Worm (Caenorhabditis elegans) whole organism, L4 larva: Measurements from ENCODE around the gene C10C5.7.

ENCODE experiments used
- F10B5.3 ChIP-seq: sonication (generic microtip); optimal IDR thresholded peaks from 2 replicates; lab custom pipeline; 2016; ENCODE audit warnings: mild to moderate bottlenecking, missing genetic modification characterization, missing compliant biosample characterization
- T26A8.4 ChIP-seq: fragments of 200-800 bp; sonication (Bioruptor generic); IDR thresholded peaks from 2 replicates; pipeline ENCODE4 v1.3.6; 2022; ENCODE audit warnings: missing genetic modification characterization, missing compliant biosample characterization
- Y5F2A.4 ChIP-seq: fragments of 200-800 bp; sonication (Bioruptor generic); optimal IDR thresholded peaks from 2 replicates; lab custom pipeline; 2018; ENCODE audit warnings: mild to moderate bottlenecking, missing genetic modification characterization, missing compliant biosample characterization
- ZK546.5 ChIP-seq, 2 experiments: sonication (generic microtip); optimal IDR thresholded peaks; 2 replicates each; lab custom pipeline; 2017; ENCODE audit warnings: missing biosample characterization in 2 of 2, missing genetic modification characterization in 2 of 2
- ama-1 ChIP-seq: fragments of 150-350 bp; optimal IDR thresholded peaks from 2 replicates; lab custom pipeline; 2014; ENCODE audit warnings: inconsistent platforms, mixed read lengths
- ceh-20 ChIP-seq: fragments of 200-800 bp; sonication (Bioruptor generic); IDR thresholded peaks from 2 replicates; pipeline ENCODE4 v1.3.6; 2022; ENCODE audit warnings: missing genetic modification reagents, missing genetic modification characterization, missing compliant biosample characterization
- ceh-62 ChIP-seq: sonication (generic microtip); optimal IDR thresholded peaks from 2 replicates; lab custom pipeline; 2017; ENCODE audit warnings: missing biosample characterization, missing genetic modification characterization
- cey-2 ChIP-seq: sonication (generic microtip); optimal IDR thresholded peaks from 3 replicates; lab custom pipeline; 2017; ENCODE audit warnings: missing genetic modification characterization, mild to moderate bottlenecking, missing compliant biosample characterization, antibody characterized with exemption, borderline replicate concordance; ENCODE audit not compliant: insufficient read depth
- daf-19 ChIP-seq: fragments of 200-800 bp; sonication (Bioruptor generic); conservative IDR thresholded peaks from 2 replicates; pipeline ENCODE4 v1.3.6; 2022; ENCODE audit warnings: missing genetic modification characterization, missing compliant biosample characterization
- dmd-8 ChIP-seq: fragments of 200-800 bp; sonication (Bioruptor generic); IDR thresholded peaks from 2 replicates; pipeline ENCODE4 v1.3.6; 2022; ENCODE audit warnings: missing genetic modification characterization, missing compliant biosample characterization
- duxl-1 ChIP-seq: sonication (generic microtip); optimal IDR thresholded peaks from 2 replicates; lab custom pipeline; 2016; ENCODE audit warnings: mild to moderate bottlenecking, missing genetic modification characterization, moderate library complexity, missing compliant biosample characterization; ENCODE audit not compliant: poor library complexity
- egl-43 ChIP-seq: fragments of 200-800 bp; sonication (Bioruptor generic); IDR thresholded peaks from 2 replicates; pipeline ENCODE4 v1.3.6; 2022; ENCODE audit warnings: missing genetic modification reagents, missing genetic modification characterization, missing compliant biosample characterization
- fkh-10 ChIP-seq: fragments of 150-350 bp; optimal IDR thresholded peaks from 2 replicates; lab custom pipeline; 2014; ENCODE audit warnings: missing biosample characterization, missing genetic modification reagents, missing genetic modification characterization
- gei-8 ChIP-seq: fragments of 200-800 bp; sonication (Bioruptor generic); optimal IDR thresholded peaks from 2 replicates; lab custom pipeline; 2018; ENCODE audit warnings: mild to moderate bottlenecking, missing genetic modification characterization, missing compliant biosample characterization
- hif-1 ChIP-seq, 2 experiments: sonication (generic microtip); optimal IDR thresholded peaks; 2 replicates each; lab custom pipeline; 2016 to 2017; ENCODE audit warnings: missing compliant biosample characterization in 2 of 2, missing genetic modification characterization in 2 of 2, missing genetic modification reagents in 2 of 2, missing genotype in 2 of 2, mild to moderate bottlenecking in 1 of 2
- hlh-11 ChIP-seq: fragments of 200-800 bp; sonication (Bioruptor generic); optimal IDR thresholded peaks from 2 replicates; lab custom pipeline; 2018; ENCODE audit warnings: mild to moderate bottlenecking, missing genetic modification characterization, missing compliant biosample characterization
- hlh-30 ChIP-seq: sonication (generic microtip); optimal IDR thresholded peaks from 2 replicates; lab custom pipeline; 2017; ENCODE audit warnings: antibody characterized with exemption, mild to moderate bottlenecking, missing genetic modification characterization, missing compliant biosample characterization; ENCODE audit not compliant: insufficient read depth
- hmg-1.1 ChIP-seq: fragments of 200-800 bp; sonication (Bioruptor generic); IDR thresholded peaks from 2 replicates; pipeline ENCODE4 v1.3.6; 2022; ENCODE audit warnings: missing genetic modification reagents, missing genetic modification characterization, missing compliant biosample characterization
- jun-1 ChIP-seq: fragments of 150-350 bp; optimal IDR thresholded peaks from 2 replicates; lab custom pipeline; 2014; ENCODE audit warnings: missing biosample characterization, missing genetic modification reagents, missing genetic modification characterization
- lim-7 ChIP-seq: fragments of 200-800 bp; sonication (Bioruptor generic); IDR thresholded peaks from 2 replicates; pipeline ENCODE4 v1.3.6; 2022; ENCODE audit warnings: missing genetic modification characterization, missing compliant biosample characterization
- lin-1 ChIP-seq: fragments of 200-800 bp; sonication (Bioruptor generic); IDR thresholded peaks from 2 replicates; pipeline ENCODE4 v1.3.6; 2022; ENCODE audit warnings: missing genetic modification reagents, missing genetic modification characterization, missing compliant biosample characterization
- lin-15B ChIP-seq: fragments of 150-350 bp; sonication (generic microtip); optimal IDR thresholded peaks from 3 replicates; lab custom pipeline; 2014; ENCODE audit warnings: missing biosample characterization, missing genetic modification characterization
- lin-29 ChIP-seq: fragments of 200-800 bp; sonication (Bioruptor generic); IDR thresholded peaks from 2 replicates; pipeline ENCODE4 v1.3.6; 2022; ENCODE audit warnings: missing genetic modification reagents, missing genetic modification characterization, missing compliant biosample characterization
- lin-38 ChIP-seq: fragments of 200-800 bp; sonication (Bioruptor generic); IDR thresholded peaks from 2 replicates; pipeline ENCODE4 v1.3.6; 2022; ENCODE audit warnings: missing genetic modification reagents, missing genetic modification characterization, missing compliant biosample characterization
- lin-39 ChIP-seq: fragments of 150-350 bp; optimal IDR thresholded peaks from 2 replicates; lab custom pipeline; 2014; ENCODE audit warnings: missing biosample characterization, missing genetic modification reagents, missing genetic modification characterization
- lir-3 ChIP-seq: sonication (generic microtip); optimal IDR thresholded peaks from 2 replicates; lab custom pipeline; 2016; ENCODE audit warnings: mild to moderate bottlenecking, missing genetic modification characterization, missing compliant biosample characterization
- lsy-2 ChIP-seq, 2 experiments: fragments of 150-350 bp in 1 of 2; sonication (generic microtip) in 1 of 2; optimal IDR thresholded peaks; 2 replicates each; lab custom pipeline; 2014 to 2017; ENCODE audit warnings: missing biosample characterization in 2 of 2, missing genetic modification characterization in 2 of 2
- madf-9 ChIP-seq: fragments of 200-800 bp; sonication (Bioruptor generic); conservative IDR thresholded peaks from 2 replicates; pipeline ENCODE4 v1.3.6; 2022; ENCODE audit warnings: missing genetic modification reagents, missing genetic modification characterization, missing compliant biosample characterization
- mdl-1 ChIP-seq, 2 experiments: fragments of 150-350 bp in 1 of 2; sonication (generic microtip) in 1 of 2; optimal IDR thresholded peaks; 2 replicates each; lab custom pipeline; 2014 to 2017; ENCODE audit warnings: missing biosample characterization in 2 of 2, missing genetic modification characterization in 2 of 2
- mep-1 ChIP-seq: fragments of 150-350 bp; sonication (generic microtip); optimal IDR thresholded peaks from 3 replicates; lab custom pipeline; 2014; ENCODE audit warnings: missing biosample characterization, missing genetic modification characterization
- nhr-102 ChIP-seq: sonication (generic microtip); optimal IDR thresholded peaks from 2 replicates; lab custom pipeline; 2016; ENCODE audit warnings: mild to moderate bottlenecking, missing genetic modification characterization, moderate library complexity, missing compliant biosample characterization
- nhr-237 ChIP-seq: sonication (generic microtip); optimal IDR thresholded peaks from 2 replicates; lab custom pipeline; 2017; ENCODE audit warnings: missing biosample characterization, missing genetic modification characterization
- nhr-25 ChIP-seq: sonication (generic microtip); optimal IDR thresholded peaks from 2 replicates; lab custom pipeline; 2017; ENCODE audit warnings: missing genetic modification characterization, mild to moderate bottlenecking, missing compliant biosample characterization, antibody characterized with exemption, moderate library complexity, borderline replicate concordance; ENCODE audit not compliant: insufficient read depth
- nhr-41 ChIP-seq: fragments of 200-800 bp; sonication (Bioruptor generic); IDR thresholded peaks from 2 replicates; pipeline ENCODE4 v1.3.6; 2022; ENCODE audit warnings: missing genetic modification reagents, missing genetic modification characterization, missing compliant biosample characterization
- nhr-77 ChIP-seq: fragments of 150-350 bp; optimal IDR thresholded peaks from 2 replicates; lab custom pipeline; 2014; ENCODE audit warnings: missing biosample characterization, missing genetic modification characterization
- pha-4 ChIP-seq, 2 experiments: fragments of 150-350 bp in 1 of 2; fragments of 200-800 bp in 1 of 2; sonication (Bioruptor generic) in 1 of 2; IDR thresholded peaks in 1 of 2; optimal IDR thresholded peaks in 1 of 2; 2 replicates each; pipeline versions ENCODE4 v1.3.6 to Lab custom; 2014 to 2022; ENCODE audit warnings: missing genetic modification characterization in 2 of 2, missing genetic modification reagents in 2 of 2, missing biosample characterization in 1 of 2, missing compliant biosample characterization in 1 of 2
- pqm-1 ChIP-seq: sonication (generic microtip); optimal IDR thresholded peaks from 2 replicates; lab custom pipeline; 2017; ENCODE audit warnings: missing biosample characterization, missing genetic modification characterization
- rbr-2 ChIP-seq: sonication (generic microtip); optimal IDR thresholded peaks from 2 replicates; lab custom pipeline; 2016; ENCODE audit warnings: missing genotype, missing genetic modification characterization, missing compliant biosample characterization
- saeg-2 ChIP-seq: fragments of 200-800 bp; sonication (Bioruptor generic); IDR thresholded peaks from 2 replicates; pipeline ENCODE4 v1.3.6; 2022; ENCODE audit warnings: missing genetic modification reagents, missing genetic modification characterization, missing compliant biosample characterization
- snpc-4 ChIP-seq: fragments of 150-350 bp; optimal IDR thresholded peaks from 2 replicates; lab custom pipeline; 2014; ENCODE audit warnings: missing biosample characterization, missing genetic modification characterization
- tra-1 ChIP-seq: fragments of 200-800 bp; sonication (Bioruptor generic); IDR thresholded peaks from 2 replicates; pipeline ENCODE4 v1.3.6; 2022; ENCODE audit warnings: missing genetic modification reagents, missing genetic modification characterization, missing compliant biosample characterization
- unc-39 ChIP-seq: sonication (generic microtip); optimal IDR thresholded peaks from 2 replicates; lab custom pipeline; 2017; ENCODE audit warnings: missing biosample characterization, missing genetic modification characterization
- unc-62 ChIP-seq, 3 experiments: fragments of 150-350 bp in 1 of 3; sonication (generic microtip); optimal IDR thresholded peaks in 2 of 3; peaks in 1 of 3; 1 replicate in 1 of 3; 2 replicates in 2 of 3; lab custom pipeline; 2014 to 2017; ENCODE audit warnings: missing biosample characterization in 3 of 3, missing genetic modification characterization in 3 of 3, missing genetic modification reagents in 3 of 3, missing genotype in 1 of 3
- zag-1 ChIP-seq: fragments of 150-350 bp; optimal IDR thresholded peaks from 2 replicates; lab custom pipeline; 2014; ENCODE audit warnings: missing biosample characterization, missing genetic modification characterization
- zfp-2 ChIP-seq: sonication (generic microtip); optimal IDR thresholded peaks from 2 replicates; lab custom pipeline; 2016; ENCODE audit warnings: mild to moderate bottlenecking, missing genetic modification characterization, missing compliant biosample characterization
- zfp-3 ChIP-seq: fragments of 200-800 bp; sonication (Bioruptor generic); conservative IDR thresholded peaks from 2 replicates; pipeline ENCODE4 v1.3.6; 2022; ENCODE audit warnings: missing genetic modification reagents, missing genetic modification characterization, missing compliant biosample characterization
- zip-2 ChIP-seq: fragments of 150-350 bp; optimal IDR thresholded peaks from 2 replicates; lab custom pipeline; 2014; ENCODE audit warnings: missing biosample characterization, missing genetic modification characterization
- ztf-11 ChIP-seq: fragments of 150-350 bp; optimal IDR thresholded peaks from 2 replicates; lab custom pipeline; 2014; ENCODE audit warnings: missing biosample characterization, missing genetic modification characterization
- ztf-7 ChIP-seq: fragments of 150-350 bp; optimal IDR thresholded peaks from 2 replicates; lab custom pipeline; 2014; ENCODE audit warnings: missing biosample characterization, missing genetic modification characterization

C10C5.7 gene

ce11 chrIV:9335552-9336251 is 49.2 kb upstream of the C10C5.7 start, which contains the start of the genes coa-4 and T20D3.14 (continued):
- TF ChIP-seq zag-1 (tag; lab: Kevin White, UChicago) (no peak), F10B5.3 (tag; lab: Kevin White, UChicago) (no peak), nhr-25 (tag; lab: Kevin White, UChicago) (no peak), hmg-1.1 (GFP tag; lab: Robert Waterston, UW) (0 out of 2 replicates have a peak, but pooled peaks have one; percentile 40), rbr-2 (no peak), zfp-3 (GFP tag; lab: Robert Waterston, UW) (no peak), mdl-1 (tag; optimal IDR thresholded peaks at IDR 0.05; lab: Kevin White, UChicago) (no peak), madf-9 (GFP tag; lab: Robert Waterston, UW) (no peak), ama-1 (lab: Kevin White, UChicago) (no peak), lim-7 (no peak), saeg-2 (GFP tag; lab: Robert Waterston, UW) (no peak), zip-2 (tag; lab: Kevin White, UChicago) (no peak), ceh-62 (tag; lab: Kevin White, UChicago) (no peak), snpc-4 (no peak), ceh-20 (GFP tag; lab: Robert Waterston, UW) (0 out of 2 replicates have a peak, but pooled peaks have one; percentile 8), ZK546.5 (tag; optimal IDR thresholded peaks at IDR 0.05; lab: Kevin White, UChicago) (no peak), zfp-2 (tag; lab: Kevin White, UChicago) (no peak), nhr-41 (GFP tag; lab: Robert Waterston, UW) (no peak), Y5F2A.4 (no peak), ztf-7 (tag; lab: Kevin White, UChicago) (no peak), gei-8 (no peak), hlh-11 (tag; lab: Kevin White, UChicago) (peak; percentile 64), lin-15B (no peak), nhr-102 (tag; lab: Kevin White, UChicago) (no peak), pha-4 (GFP tag; IDR thresholded peaks at IDR 0.05; lab: Robert Waterston, UW) (no peak), pha-4 (tag; optimal IDR thresholded peaks at IDR 0.05; lab: Kevin White, UChicago) (peak; percentile 40), ztf-11 (tag; lab: Kevin White, UChicago) (no peak), lin-1 (GFP tag; lab: Robert Waterston, UW) (peak; percentile 49; the same call in 1 of the 2 replicates), mep-1 (tag; lab: Kevin White, UChicago) (peak; percentile 55), lir-3 (no peak), nhr-237 (no peak), tra-1 (GFP tag; lab: Robert Waterston, UW) (no peak), egl-43 (no peak), T26A8.4 (no peak), lsy-2 (tag; optimal IDR thresholded peaks at IDR 0.05; lab: Kevin White, UChicago) (peak in 1 of 2 experiments; percentile 57), lin-39 (tag; lab: Kevin White, UChicago) (no peak), dmd-8 (GFP tag; lab: Robert Waterston, UW) (no peak), lin-29 (GFP tag; lab: Robert Waterston, UW) (no peak), lin-38 (peak; percentile 29; the same call in 1 of the 2 replicates), pqm-1 (tag; lab: Kevin White, UChicago) (peak; percentile 24), duxl-1 (tag; lab: Kevin White, UChicago) (no peak), jun-1 (tag; lab: Kevin White, UChicago) (no peak), nhr-77 (tag; lab: Kevin White, UChicago) (peak; percentile 23), hlh-30 (tag; lab: Kevin White, UChicago) (peak; percentile 57), cey-2 (tag; lab: Kevin White, UChicago) (no peak), hif-1 (tag; optimal IDR thresholded peaks at IDR 0.05; lab: Kevin White, UChicago) (no peak), unc-39 (tag; lab: Kevin White, UChicago) (no peak), unc-62 (GFP tag; optimal IDR thresholded peaks at IDR 0.05 in 1 of 2; lab: Kevin White, UChicago) (no peak), unc-62 (tag; optimal IDR thresholded peaks at IDR 0.05; lab: Kevin White, UChicago) (no peak), fkh-10 (GFP tag; lab: Kevin White, UChicago) (no peak), daf-19 (GFP tag; lab: Robert Waterston, UW) (no peak)
